Worm (Caenorhabditis elegans): ENCODE data around the gene ttr-22.

- TF ChIP-seq mdl-1 (tag; optimal IDR thresholded peaks at IDR 0.05) (no peak), unc-62 (GFP tag; optimal IDR thresholded peaks at IDR 0.05) (no peak), nhr-25 (tag; optimal IDR thresholded peaks at IDR 0.05) (no peak), zag-1 (tag; optimal IDR thresholded peaks at IDR 0.05) (no peak), aly-2 (tag; optimal IDR thresholded peaks at IDR 0.05) (no peak), snpc-4 (tag; optimal IDR thresholded peaks at IDR 0.05) (no peak), jun-1 (tag; optimal IDR thresholded peaks at IDR 0.05) (no peak), lin-15B (tag; optimal IDR thresholded peaks at IDR 0.05) (no peak)
Measured at ce11 chrV:12281508-12281907, 40.3 kb downstream of the ttr-22 start.

Measured in whole organism, L3 larva.